Worm (Caenorhabditis elegans): ENCODE data around the gene F18H3.1.

Gene F18H3.1

ce11 chrX:13527347-13528092, 8.1 kb downstream of the F18H3.1 start, which contains the start of gene pab-2 (continued):
- TF ChIP-seq Y95B8A.8 (GFP tag; IDR thresholded peaks at IDR 0.05) (no peak), lin-40 (tag; optimal IDR thresholded peaks at IDR 0.05) (peak; percentile 79), ztf-18 (tag; optimal IDR thresholded peaks at IDR 0.05) (peak; percentile 17), nhr-90 (tag; optimal IDR thresholded peaks at IDR 0.05) (peak; percentile 63), ama-1 (optimal IDR thresholded peaks at IDR 0.05) (no peak), ama-1 (GFP tag; optimal IDR thresholded peaks at IDR 0.05) (no peak), lin-35 (GFP tag; optimal IDR thresholded peaks at IDR 0.05) (peak in 1 of 3 experiments; percentile 44), let-526 (GFP tag; IDR thresholded peaks at IDR 0.05) (peak; percentile 54; the same call in 1 of the 2 replicates), ZK185.1 (tag; optimal IDR thresholded peaks at IDR 0.05; ENCODE audit: poor library complexity, severe bottlenecking) (peak; percentile 46), efl-1 (GFP tag; optimal IDR thresholded peaks at IDR 0.05) (no peak), madf-8 (GFP tag; conservative IDR thresholded peaks at IDR 0.05) (no peak), lin-26 (GFP tag; IDR thresholded peaks at IDR 0.05) (0 out of 2 replicates have a peak, but pooled peaks have one; percentile 43), Y67H2A.10 (GFP tag; conservative IDR thresholded peaks at IDR 0.05) (no peak), mxl-1 (tag; optimal IDR thresholded peaks at IDR 0.05) (no peak), F22D6.2 (tag; optimal IDR thresholded peaks at IDR 0.05) (no peak), nhr-120 (GFP tag; IDR thresholded peaks at IDR 0.05) (no peak), F52B5.7 (tag; optimal IDR thresholded peaks at IDR 0.05) (no peak), chd-7 (tag; optimal IDR thresholded peaks at IDR 0.05) (peak; percentile 76), madf-6 (GFP tag; IDR thresholded peaks at IDR 0.05) (peak; percentile 30; the same call in 1 of the 2 replicates), ztf-25 (GFP tag; IDR thresholded peaks at IDR 0.05) (no peak), akir-1 (GFP tag; optimal IDR thresholded peaks at IDR 0.05) (peak; percentile 69), zfh-2 (GFP tag; conservative IDR thresholded peaks at IDR 0.05) (peak; percentile 97), ztf-6 (GFP tag; IDR thresholded peaks at IDR 0.05) (no peak), fkh-3 (tag; optimal IDR thresholded peaks at IDR 0.05) (no peak), B0336.3 (GFP tag; IDR thresholded peaks at IDR 0.05) (peak; percentile 56; the same call in 1 of the 2 replicates), K12H6.12 (tag; optimal IDR thresholded peaks at IDR 0.05) (peak; percentile 79), ceh-27 (GFP tag; optimal IDR thresholded peaks at IDR 0.05) (peak; percentile 55), snpc-4 (GFP tag; optimal IDR thresholded peaks at IDR 0.05) (no peak), snpc-4 (tag; optimal IDR thresholded peaks at IDR 0.05) (peak in 3 of 4 experiments; percentile 22 to 50 (median 41)), F55B11.4 (tag; optimal IDR thresholded peaks at IDR 0.05; ENCODE audit: borderline replicate concordance, insufficient read depth) (no peak), F49E8.2 (tag; optimal IDR thresholded peaks at IDR 0.05; ENCODE audit: insufficient read depth) (no peak), B0261.1 (tag; optimal IDR thresholded peaks at IDR 0.05) (no peak), ceh-79 (tag; optimal IDR thresholded peaks at IDR 0.05) (no peak), lsy-27 (tag; optimal IDR thresholded peaks at IDR 0.05; ENCODE audit: borderline replicate concordance, insufficient read depth) (no peak), let-607 (tag; optimal IDR thresholded peaks at IDR 0.05) (peak; percentile 84 to 85), pbrm-1 (GFP tag; IDR thresholded peaks at IDR 0.05) (no peak; the same call in 1 of the 2 replicates), egrh-3 (GFP tag; IDR thresholded peaks at IDR 0.05) (peak; percentile 58), cebp-2 (GFP tag; IDR thresholded peaks at IDR 0.05) (0 out of 2 replicates have a peak, but pooled peaks have one; percentile 84), egl-44 (GFP tag; IDR thresholded peaks at IDR 0.05) (peak; percentile 71; the same call in 1 of the 2 replicates), lag-1 (GFP tag; IDR thresholded peaks at IDR 0.05) (no peak), F57A8.1 (GFP tag; optimal IDR thresholded peaks at IDR 0.05) (no peak), Y53G8AR.9 (GFP tag; conservative IDR thresholded peaks at IDR 0.05) (0 out of 2 replicates have a peak, but pooled peaks have one; percentile 59), tbp1 (GFP tag; optimal IDR thresholded peaks at IDR 0.05) (peak; percentile 65), him-1 (tag; optimal IDR thresholded peaks at IDR 0.05) (no peak), ztf-22 (GFP tag; optimal IDR thresholded peaks at IDR 0.05) (peak; percentile 43), ztf-28 (GFP tag; IDR thresholded peaks at IDR 0.05) (no peak)
